Worm (Caenorhabditis elegans) whole organism, L1 larva: Measurements from ENCODE around the gene cox-16.

Source experiments
- C34B4.2 ChIP-seq: sonication (generic microtip); optimal IDR thresholded peaks from 2 replicates; lab custom pipeline; 2017; ENCODE audit warnings: mild to moderate bottlenecking, missing genetic modification characterization, missing compliant biosample characterization
- aha-1 ChIP-seq: fragments of 150-350 bp; optimal IDR thresholded peaks from 2 replicates; lab custom pipeline; 2014; ENCODE audit warnings: missing biosample characterization, missing genetic modification characterization
- aly-2 ChIP-seq: fragments of 150-350 bp; optimal IDR thresholded peaks from 2 replicates; lab custom pipeline; 2014; ENCODE audit warnings: missing biosample characterization, missing genetic modification characterization
- ama-1 ChIP-seq: fragments of 150-350 bp; optimal IDR thresholded peaks from 2 replicates; lab custom pipeline; 2014
- blmp-1 ChIP-seq: fragments of 150-350 bp; optimal IDR thresholded peaks from 2 replicates; lab custom pipeline; 2014; ENCODE audit warnings: missing biosample characterization, missing genetic modification characterization
- ceh-63 ChIP-seq: fragments of 200-800 bp; sonication (Bioruptor generic); optimal IDR thresholded peaks from 2 replicates; lab custom pipeline; 2018; ENCODE audit warnings: mild to moderate bottlenecking, missing genetic modification characterization, missing compliant biosample characterization
- ceh-8 ChIP-seq: fragments of 200-800 bp; sonication (Bioruptor generic); optimal IDR thresholded peaks from 2 replicates; lab custom pipeline; 2018; ENCODE audit warnings: mild to moderate bottlenecking, missing genetic modification characterization, moderate library complexity, missing compliant biosample characterization
- ceh-88 ChIP-seq: fragments of 200-800 bp; sonication (Bioruptor generic); IDR thresholded peaks from 2 replicates; pipeline ENCODE4 v1.3.6; 2022; ENCODE audit warnings: missing genetic modification characterization, missing compliant biosample characterization
- ceh-90 ChIP-seq: sonication (generic microtip); optimal IDR thresholded peaks from 2 replicates; lab custom pipeline; 2016; ENCODE audit warnings: missing genetic modification characterization, missing compliant biosample characterization
- ces-1 ChIP-seq: fragments of 150-350 bp; optimal IDR thresholded peaks from 2 replicates; lab custom pipeline; 2014; ENCODE audit warnings: missing biosample characterization, missing genetic modification reagents, missing genetic modification characterization
- dpl-1 ChIP-seq, 3 experiments: fragments of 150-350 bp in 2 of 3; sonication (generic microtip) in 1 of 3; optimal IDR thresholded peaks; 2 replicates each; lab custom pipeline; 2014 to 2017; ENCODE audit warnings: missing biosample characterization in 3 of 3, missing genetic modification characterization in 3 of 3, missing genetic modification reagents in 3 of 3
- dsc-1 ChIP-seq: sonication (generic microtip); optimal IDR thresholded peaks from 2 replicates; lab custom pipeline; 2016; ENCODE audit warnings: mild to moderate bottlenecking, missing genetic modification characterization, missing compliant biosample characterization
- efl-1 ChIP-seq, 4 experiments: fragments of 150-350 bp; optimal IDR thresholded peaks in 3 of 4; peaks in 1 of 4; 1 replicate in 1 of 4; 2 replicates in 3 of 4; lab custom pipeline; 2014; ENCODE audit warnings: missing biosample characterization in 2 of 4, missing genetic modification characterization in 2 of 4, missing genetic modification reagents in 2 of 4
- efl-3 ChIP-seq: fragments of 200-800 bp; sonication (Bioruptor generic); optimal IDR thresholded peaks from 2 replicates; lab custom pipeline; 2018; ENCODE audit warnings: mild to moderate bottlenecking, missing genetic modification characterization, missing compliant biosample characterization
- egl-27 ChIP-seq, 2 experiments: fragments of 150-350 bp in 1 of 2; sonication (generic microtip); optimal IDR thresholded peaks; 3 replicates each; lab custom pipeline; 2017 to 2018; ENCODE audit warnings: missing biosample characterization in 2 of 2, missing genetic modification characterization in 2 of 2, missing genetic modification reagents in 2 of 2
- fkh-8 ChIP-seq: sonication (generic microtip); optimal IDR thresholded peaks from 2 replicates; lab custom pipeline; 2016; ENCODE audit warnings: mild to moderate bottlenecking, missing genetic modification characterization, missing compliant biosample characterization
- fos-1 ChIP-seq: fragments of 150-350 bp; optimal IDR thresholded peaks from 2 replicates; lab custom pipeline; 2014; ENCODE audit warnings: missing biosample characterization, missing genetic modification characterization
- grh-1 ChIP-seq: fragments of 200-800 bp; sonication (Bioruptor generic); IDR thresholded peaks from 2 replicates; pipeline ENCODE4 v1.3.6; 2022; ENCODE audit warnings: missing genetic modification reagents, missing genetic modification characterization, missing compliant biosample characterization
- lin-14 ChIP-seq: fragments of 200-800 bp; sonication (Bioruptor generic); optimal IDR thresholded peaks from 2 replicates; lab custom pipeline; 2018; ENCODE audit warnings: mild to moderate bottlenecking, missing genetic modification characterization, moderate library complexity, missing compliant biosample characterization
- lin-35 ChIP-seq, 2 experiments: fragments of 150-350 bp; optimal IDR thresholded peaks; 2 replicates each; lab custom pipeline; 2014; ENCODE audit warnings: missing biosample characterization in 2 of 2, missing genetic modification characterization in 2 of 2, missing genetic modification reagents in 2 of 2
- lin-39 ChIP-seq: fragments of 150-350 bp; optimal IDR thresholded peaks from 2 replicates; lab custom pipeline; 2014; ENCODE audit warnings: missing biosample characterization, missing genetic modification reagents, missing genetic modification characterization
- mef-2 ChIP-seq: fragments of 150-350 bp; optimal IDR thresholded peaks from 2 replicates; lab custom pipeline; 2014; ENCODE audit warnings: missing biosample characterization, missing genetic modification characterization
- nhr-11 ChIP-seq: fragments of 150-350 bp; optimal IDR thresholded peaks from 2 replicates; lab custom pipeline; 2014; ENCODE audit warnings: missing biosample characterization, missing genetic modification characterization
- nhr-237 ChIP-seq: fragments of 150-350 bp; optimal IDR thresholded peaks from 2 replicates; lab custom pipeline; 2014; ENCODE audit warnings: missing biosample characterization, missing genetic modification characterization
- nhr-28 ChIP-seq: fragments of 150-350 bp; optimal IDR thresholded peaks from 2 replicates; lab custom pipeline; 2014; ENCODE audit warnings: missing biosample characterization, missing genetic modification characterization
- nhr-76 ChIP-seq: sonication (generic microtip); optimal IDR thresholded peaks from 2 replicates; lab custom pipeline; 2017; ENCODE audit warnings: missing biosample characterization, missing genetic modification characterization
- nhr-85 ChIP-seq: sonication (generic microtip); peaks from one replicate; lab custom pipeline; 2016; ENCODE audit warnings: missing genetic modification characterization, inconsistent platforms, missing compliant biosample characterization
- pag-3 ChIP-seq: sonication (generic microtip); optimal IDR thresholded peaks from 2 replicates; lab custom pipeline; 2017; ENCODE audit warnings: missing genetic modification characterization, mild to moderate bottlenecking, missing compliant biosample characterization, antibody characterized with exemption, borderline replicate concordance; ENCODE audit not compliant: insufficient read depth
- pax-3 ChIP-seq: fragments of 200-800 bp; sonication (Bioruptor generic); optimal IDR thresholded peaks from 2 replicates; lab custom pipeline; 2018; ENCODE audit warnings: mild to moderate bottlenecking, missing genetic modification characterization, moderate library complexity, missing compliant biosample characterization
- rnt-1 ChIP-seq: sonication (generic microtip); optimal IDR thresholded peaks from 2 replicates; lab custom pipeline; 2016; ENCODE audit warnings: mild to moderate bottlenecking, missing genetic modification characterization, moderate library complexity, missing compliant biosample characterization
- snpc-4 ChIP-seq: fragments of 150-350 bp; optimal IDR thresholded peaks from 2 replicates; lab custom pipeline; 2014; ENCODE audit warnings: missing biosample characterization, missing genetic modification characterization
- snu-23 ChIP-seq: sonication (generic microtip); optimal IDR thresholded peaks from 2 replicates; lab custom pipeline; 2016; ENCODE audit warnings: missing genetic modification characterization, missing compliant biosample characterization
- sox-4 ChIP-seq: sonication (generic microtip); optimal IDR thresholded peaks from 2 replicates; lab custom pipeline; 2016; ENCODE audit warnings: missing genetic modification characterization, missing compliant biosample characterization
- sptf-1 ChIP-seq: fragments of 150-350 bp; optimal IDR thresholded peaks from 2 replicates; lab custom pipeline; 2014; ENCODE audit warnings: missing biosample characterization, missing genetic modification characterization
- tbx-2 ChIP-seq: sonication (generic microtip); optimal IDR thresholded peaks from 2 replicates; lab custom pipeline; 2016; ENCODE audit warnings: missing genetic modification characterization, missing compliant biosample characterization
- tlp-1 ChIP-seq: fragments of 150-350 bp; optimal IDR thresholded peaks from 2 replicates; lab custom pipeline; 2014; ENCODE audit warnings: missing biosample characterization, missing genetic modification characterization
- unc-62 ChIP-seq: fragments of 150-350 bp; optimal IDR thresholded peaks from 2 replicates; lab custom pipeline; 2014; ENCODE audit warnings: missing biosample characterization, missing genetic modification reagents, missing genetic modification characterization
- vab-15 ChIP-seq: sonication (generic microtip); optimal IDR thresholded peaks from 2 replicates; lab custom pipeline; 2017; ENCODE audit warnings: missing genotype, mild to moderate bottlenecking, missing genetic modification characterization, missing compliant biosample characterization
- ztf-11 ChIP-seq, 2 experiments: sonication (generic microtip); optimal IDR thresholded peaks; 2 replicates each; lab custom pipeline; 2016 to 2017; ENCODE audit warnings: missing genetic modification characterization in 2 of 2, missing biosample characterization in 1 of 2, missing compliant biosample characterization in 1 of 2
- ztf-4 ChIP-seq: fragments of 150-350 bp; optimal IDR thresholded peaks from 2 replicates; lab custom pipeline; 2014; ENCODE audit warnings: missing biosample characterization, missing genetic modification characterization

The cox-16 gene

ce11 chrV:5558590-5558989 lies 22.5 kb upstream of the cox-16 start, which contains the start of gene glb-5:
Gene glb-5 (plus strand): TSS chrV:5558890.
- TF ChIP-seq efl-3 (GFP tag; lab: Kevin White, UChicago) (no peak), C34B4.2 (tag; lab: Kevin White, UChicago) (no peak), tlp-1 (tag; lab: Kevin White, UChicago) (no peak), ceh-8 (GFP tag; lab: Kevin White, UChicago) (no peak), efl-1 (optimal IDR thresholded peaks at IDR 0.05; lab: Kevin White, UChicago) (no peak), efl-1 (GFP tag; optimal IDR thresholded peaks at IDR 0.05 in 1 of 2; lab: Kevin White, UChicago) (no peak), pag-3 (no peak), ces-1 (GFP tag; lab: Kevin White, UChicago) (no peak), egl-27 (tag; optimal IDR thresholded peaks at IDR 0.05; lab: Kevin White, UChicago) (no peak), fkh-8 (tag; lab: Kevin White, UChicago) (no peak)

ce11 chrV:5548497-5548896 lies 12.5 kb upstream of the cox-16 start:
- TF ChIP-seq ceh-63 (GFP tag; lab: Kevin White, UChicago), result no peak
- TF ChIP-seq lin-39, result no peak
- no peak for TF ChIP-seq sptf-1 (tag; lab: Kevin White, UChicago)
- TF ChIP-seq ama-1 (lab: Kevin White, UChicago), result no peak
- no peak for TF ChIP-seq vab-15 (tag; lab: Kevin White, UChicago)
- no peak for TF ChIP-seq dsc-1 (tag; lab: Kevin White, UChicago)
- TF ChIP-seq nhr-85 (tag; lab: Kevin White, UChicago), result no peak
- TF ChIP-seq efl-1 (optimal IDR thresholded peaks at IDR 0.05; lab: Kevin White, UChicago), result no peak
- no peak for TF ChIP-seq efl-1 (GFP tag; optimal IDR thresholded peaks at IDR 0.05 in 1 of 2; lab: Kevin White, UChicago)
- no peak for TF ChIP-seq ceh-90
- no peak for TF ChIP-seq rnt-1 (tag; lab: Kevin White, UChicago)
- TF ChIP-seq nhr-28 (tag; lab: Kevin White, UChicago), result no peak
- TF ChIP-seq tbx-2 (tag; lab: Kevin White, UChicago), result no peak
- TF ChIP-seq mef-2 (tag; lab: Kevin White, UChicago), result no peak

- TF ChIP-seq nhr-237 (tag; lab: Kevin White, UChicago) (no peak), nhr-76 (tag; lab: Kevin White, UChicago) (no peak), dpl-1 (GFP tag; optimal IDR thresholded peaks at IDR 0.05; lab: Kevin White, UChicago) (no peak), sptf-1 (tag; lab: Kevin White, UChicago) (no peak), aly-2 (no peak), snpc-4 (tag; lab: Kevin White, UChicago) (no peak), fos-1 (tag; lab: Kevin White, UChicago) (no peak), ztf-4 (tag; lab: Kevin White, UChicago) (no peak), blmp-1 (tag; lab: Kevin White, UChicago) (no peak), pax-3 (no peak), ztf-11 (tag; optimal IDR thresholded peaks at IDR 0.05; lab: Kevin White, UChicago) (no peak)
These were observed 12.0 kb upstream of the cox-16 start, which contains the start of gene ugt-48 for ce11 chrV:5548051-5548450. Gene ugt-48 (minus strand): TSS chrV:5548062.

DNA sequence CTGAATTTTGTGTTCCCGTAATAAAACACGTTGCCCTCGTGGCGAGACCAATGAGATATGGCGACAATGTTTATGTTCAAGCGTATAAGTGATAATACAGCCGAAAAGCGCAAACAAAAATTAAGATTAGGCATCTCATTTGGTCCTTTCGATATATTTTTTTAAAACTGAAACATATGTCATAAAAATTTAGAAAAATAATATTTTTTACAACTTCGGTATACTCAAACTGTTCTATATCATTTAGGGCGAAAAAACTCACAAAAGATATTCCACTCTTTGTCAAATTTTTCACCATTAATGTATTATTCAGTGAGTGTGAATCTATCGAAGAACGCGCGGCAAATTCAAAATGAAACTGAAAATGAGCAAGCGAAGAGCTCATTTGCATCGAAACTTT lies 2.5 kb upstream of the cox-16 start, which contains the start of gene cft-1:
cft-1 (plus strand) TSS at position 301 of the 400 bp plus-strand sequence.
- no peak for TF ChIP-seq grh-1 (GFP tag; lab: Robert Waterston, UW)
- no peak for TF ChIP-seq C34B4.2 (tag; lab: Kevin White, UChicago)
- TF ChIP-seq ceh-63 (GFP tag; lab: Kevin White, UChicago), result no peak
- TF ChIP-seq unc-62 (GFP tag; lab: Kevin White, UChicago), result no peak
- TF ChIP-seq aha-1, result no peak
- TF ChIP-seq ceh-88 (GFP tag; lab: Robert Waterston, UW), result no peak
- no peak for TF ChIP-seq nhr-11 (tag; lab: Kevin White, UChicago)
- no peak for TF ChIP-seq snpc-4 (tag; lab: Kevin White, UChicago)
- TF ChIP-seq pax-3, result no peak
- no peak for TF ChIP-seq efl-3 (GFP tag; lab: Kevin White, UChicago)
- TF ChIP-seq snu-23 (GFP tag; lab: Kevin White, UChicago), result no peak
- no peak for TF ChIP-seq sox-4 (tag; lab: Kevin White, UChicago)
- TF ChIP-seq lin-14 (GFP tag; lab: Kevin White, UChicago), result no peak
- no peak for TF ChIP-seq pag-3
- TF ChIP-seq lin-35 (GFP tag; optimal IDR thresholded peaks at IDR 0.05; lab: Kevin White, UChicago), result no peak
